Worm (Caenorhabditis elegans) whole organism, late embryonic: Measurements from ENCODE around the gene B0250.7.

Experiments
- C08G9.2 ChIP-seq: sonication (generic microtip); optimal IDR thresholded peaks from 2 replicates; lab custom pipeline; 2016; ENCODE audit warnings: mild to moderate bottlenecking, missing genetic modification characterization, moderate library complexity, missing compliant biosample characterization
- ceh-2 ChIP-seq: sonication (generic microtip); optimal IDR thresholded peaks from 2 replicates; lab custom pipeline; 2016; ENCODE audit warnings: missing genotype, missing genetic modification characterization, missing compliant biosample characterization
- ceh-48 ChIP-seq: sonication (generic microtip); optimal IDR thresholded peaks from 2 replicates; lab custom pipeline; 2016; ENCODE audit warnings: missing genetic modification characterization, inconsistent platforms, missing compliant biosample characterization
- fkh-10 ChIP-seq: fragments of 150-350 bp; optimal IDR thresholded peaks from 2 replicates; lab custom pipeline; 2014; ENCODE audit warnings: missing biosample characterization, missing genetic modification reagents, missing genetic modification characterization
- fkh-6 ChIP-seq: sonication (generic microtip); optimal IDR thresholded peaks from 2 replicates; lab custom pipeline; 2016; ENCODE audit warnings: missing genetic modification characterization, missing compliant biosample characterization
- npax-4 ChIP-seq: sonication (generic microtip); optimal IDR thresholded peaks from 2 replicates; lab custom pipeline; 2016; ENCODE audit warnings: missing genetic modification characterization, missing compliant biosample characterization
- pha-4 ChIP-seq: fragments of 150-350 bp; optimal IDR thresholded peaks from 2 replicates; lab custom pipeline; 2018; ENCODE audit warnings: missing biosample characterization, missing genetic modification reagents, missing genetic modification characterization
- sox-4 ChIP-seq: sonication (generic microtip); optimal IDR thresholded peaks from 2 replicates; lab custom pipeline; 2017; ENCODE audit warnings: mild to moderate bottlenecking, missing genetic modification characterization, inconsistent platforms, missing compliant biosample characterization

ce11 chrV:20475029-20475428, 832 bp downstream of the B0250.7 start:
- TF ChIP-seq C08G9.2 (tag; lab: Kevin White, UChicago) (no peak), ceh-48 (tag; lab: Kevin White, UChicago) (no peak), sox-4 (tag; lab: Kevin White, UChicago) (no peak), fkh-10 (no peak), pha-4 (tag; lab: Kevin White, UChicago) (no peak), fkh-6 (no peak), ceh-2 (no peak), npax-4 (tag; lab: Kevin White, UChicago) (no peak)
